Worm (Caenorhabditis elegans) whole organism, early embryonic: ENCODE results near the gene C39B10.4.

Experiments
- B0310.2 ChIP-seq: sonication (generic microtip); optimal IDR thresholded peaks from 2 replicates; lab custom pipeline; 2016; ENCODE audit warnings: mild to moderate bottlenecking, missing genetic modification characterization, missing compliant biosample characterization
- ama-1 ChIP-seq: fragments of 150-350 bp; optimal IDR thresholded peaks from 2 replicates; lab custom pipeline; 2014
- flt-1 ChIP-seq: fragments of 200-800 bp; sonication (Bioruptor generic); IDR thresholded peaks from 2 replicates; pipeline ENCODE4 v1.3.6; 2022; ENCODE audit warnings: missing genetic modification characterization, missing compliant biosample characterization
- hmg-4 ChIP-seq: fragments of 200-800 bp; sonication (Bioruptor generic); optimal IDR thresholded peaks from 2 replicates; lab custom pipeline; 2018; ENCODE audit warnings: mild to moderate bottlenecking, missing genetic modification characterization, missing compliant biosample characterization

DNA sequence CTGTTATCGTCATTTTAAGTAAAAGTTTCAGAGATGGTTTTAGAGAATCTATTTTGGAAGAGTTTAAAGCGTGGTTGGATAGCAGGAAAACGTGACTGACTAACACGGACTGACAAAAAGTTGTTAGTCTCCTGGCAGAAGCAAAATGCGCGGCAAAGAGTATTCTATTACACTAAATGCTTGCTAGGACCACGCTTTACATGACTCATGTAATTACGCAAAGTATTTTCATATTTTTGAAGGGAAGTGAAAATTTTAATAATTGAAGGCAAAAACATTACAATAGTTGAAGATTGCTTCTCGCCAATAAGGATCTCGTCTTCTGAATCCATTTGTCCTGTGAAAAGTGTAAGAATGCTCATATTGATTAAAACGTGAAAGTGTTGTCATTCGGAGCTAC, 38.6 kb upstream of the C39B10.4 start, which contains the start of gene gur-3:
- no peak for TF ChIP-seq flt-1 (GFP tag; lab: Robert Waterston, UW)
- no peak for TF ChIP-seq B0310.2 (tag; lab: Kevin White, UChicago)
- TF ChIP-seq hmg-4 (GFP tag; lab: Kevin White, UChicago) = no peak
- TF ChIP-seq ama-1 = no peak
